Fruit fly (Drosophila melanogaster) whole organism, embryonic: Measurements from ENCODE around the gene Obp73a.

Experiments used
- ATbp ChIP-seq: fragments of 200-800 bp; sonication (Bioruptor generic); optimal IDR thresholded peaks from 2 replicates; lab custom pipeline; 2017; ENCODE audit warnings: missing biosample characterization, mild to moderate bottlenecking, missing genetic modification characterization, missing genetic modification reagents
- Adf1 ChIP-seq: fragments of 200-800 bp; sonication (Bioruptor generic); IDR thresholded peaks from 2 replicates; pipeline ENCODE4 v1.3.6; 2022; ENCODE audit warnings: missing biosample characterization, missing genetic modification characterization
- Atf6 ChIP-seq: fragments of 200-800 bp; sonication (Bioruptor generic); IDR thresholded peaks from 2 replicates; pipeline ENCODE4 v1.3.6; 2022; ENCODE audit warnings: missing biosample characterization, missing genetic modification characterization
- B-H2 ChIP-seq: fragments of 200-800 bp; sonication (Bioruptor generic); optimal IDR thresholded peaks from 2 replicates; lab custom pipeline; 2018; ENCODE audit warnings: missing biosample characterization, mild to moderate bottlenecking, missing genetic modification characterization
- CG10543 ChIP-seq: fragments of 200-800 bp; sonication (Bioruptor generic); optimal IDR thresholded peaks from 3 replicates; lab custom pipeline; 2017; ENCODE audit warnings: missing biosample characterization, mild to moderate bottlenecking, missing genetic modification characterization, moderate library complexity
- CG11456 ChIP-seq: fragments of 200-800 bp; sonication (Bioruptor generic); IDR thresholded peaks from 3 replicates; pipeline ENCODE4 v1.3.6; 2022; ENCODE audit warnings: missing biosample characterization, missing genetic modification characterization
- CG12769 ChIP-seq: fragments of 200-800 bp; sonication (Bioruptor generic); optimal IDR thresholded peaks from 2 replicates; lab custom pipeline; 2019; ENCODE audit warnings: missing biosample characterization, mild to moderate bottlenecking, missing genetic modification characterization, moderate library complexity
- CG13123 ChIP-seq: fragments of 200-800 bp; sonication (Bioruptor generic); optimal IDR thresholded peaks from 2 replicates; lab custom pipeline; 2016; ENCODE audit warnings: missing biosample characterization, missing genetic modification characterization
- CG13894 ChIP-seq: fragments of 200-800 bp; sonication (Bioruptor generic); optimal IDR thresholded peaks from 3 replicates; lab custom pipeline; 2018; ENCODE audit warnings: missing biosample characterization, mild to moderate bottlenecking, missing genetic modification characterization, moderate library complexity
- CG14014 ChIP-seq: fragments of 200-800 bp; sonication (Bioruptor generic); IDR thresholded peaks from 2 replicates; pipeline ENCODE4 v1.3.6; 2022; ENCODE audit warnings: missing biosample characterization, missing genetic modification characterization
- CG15269 ChIP-seq: fragments of 200-800 bp; sonication (Bioruptor generic); optimal IDR thresholded peaks from 2 replicates; lab custom pipeline; 2018; ENCODE audit warnings: missing biosample characterization, mild to moderate bottlenecking, missing genetic modification characterization, moderate library complexity
- CG16815 ChIP-seq: fragments of 200-800 bp; sonication (Bioruptor generic); optimal IDR thresholded peaks from 3 replicates; lab custom pipeline; 2017; ENCODE audit warnings: missing biosample characterization, mild to moderate bottlenecking, missing genetic modification characterization
- CG1832 ChIP-seq: fragments of 200-800 bp; sonication (Bioruptor generic); optimal IDR thresholded peaks from 2 replicates; lab custom pipeline; 2017; ENCODE audit warnings: missing biosample characterization, mild to moderate bottlenecking, missing genetic modification characterization, inconsistent platforms
- CG2889 ChIP-seq: fragments of 200-800 bp; sonication (Bioruptor generic); IDR thresholded peaks from 3 replicates; pipeline ENCODE4 v1.3.6; 2022; ENCODE audit warnings: missing biosample characterization, missing genetic modification characterization
- CG31224 ChIP-seq: fragments of 200-800 bp; sonication (Bioruptor generic); IDR thresholded peaks from 2 replicates; pipeline ENCODE4 v1.3.6; 2022; ENCODE audit warnings: missing biosample characterization, missing genetic modification characterization
- CG32532 ChIP-seq: fragments of 200-800 bp; sonication (Bioruptor generic); IDR thresholded peaks from 2 replicates; pipeline ENCODE4 v1.3.6; 2022; ENCODE audit warnings: missing biosample characterization, missing genetic modification characterization
- CG34376 ChIP-seq: fragments of 200-800 bp; sonication (Bioruptor generic); optimal IDR thresholded peaks from 2 replicates; lab custom pipeline; 2018; ENCODE audit warnings: missing biosample characterization, mild to moderate bottlenecking, missing genetic modification characterization
- CG6765 ChIP-seq: fragments of 200-800 bp; sonication (Bioruptor generic); optimal IDR thresholded peaks from 3 replicates; lab custom pipeline; 2017; ENCODE audit warnings: missing biosample characterization, mild to moderate bottlenecking, missing genetic modification characterization
- CG8290 ChIP-seq, 3 experiments: fragments of 200-800 bp; sonication (Bioruptor generic); optimal IDR thresholded peaks; 2 replicates each; lab custom pipeline; 2016 to 2019; ENCODE audit warnings: missing biosample characterization in 3 of 3, missing genetic modification characterization in 3 of 3, mild to moderate bottlenecking in 2 of 3, moderate library complexity in 1 of 3
- Deaf1 ChIP-seq: fragments of 200-800 bp; optimal IDR thresholded peaks from 3 replicates; lab custom pipeline; 2019; ENCODE audit warnings: missing biosample characterization, mild to moderate bottlenecking, missing genetic modification characterization, moderate library complexity
- Dref ChIP-seq: fragments of 200-800 bp; sonication (Bioruptor generic); IDR thresholded peaks from 2 replicates; pipeline ENCODE4 v1.3.6; 2022; ENCODE audit warnings: missing biosample characterization, missing genetic modification characterization
- HLH4C ChIP-seq: fragments of 200-800 bp; sonication (Bioruptor generic); IDR thresholded peaks from 3 replicates; pipeline ENCODE4 v1.3.6; 2022; ENCODE audit warnings: missing biosample characterization, missing genetic modification characterization; ENCODE audit not compliant: partially characterized antibody
- Med ChIP-seq: fragments of 200-800 bp; sonication (Bioruptor generic); peaks from one replicate; lab custom pipeline; 2016; ENCODE audit warnings: missing biosample characterization, missing genetic modification characterization, mild to moderate bottlenecking, inconsistent platforms, moderate library complexity
- Neu2 ChIP-seq: fragments of 200-800 bp; sonication (Bioruptor generic); optimal IDR thresholded peaks from 3 replicates; lab custom pipeline; 2016; ENCODE audit warnings: missing biosample characterization, missing genetic modification characterization, borderline replicate concordance
- Nf-YB ChIP-seq: fragments of 200-800 bp; sonication (Bioruptor generic); optimal IDR thresholded peaks from 3 replicates; lab custom pipeline; 2019; ENCODE audit warnings: missing biosample characterization, mild to moderate bottlenecking, missing genetic modification characterization, moderate library complexity
- Nf-YC ChIP-seq: fragments of 200-800 bp; optimal IDR thresholded peaks from 3 replicates; lab custom pipeline; 2019; ENCODE audit warnings: missing biosample characterization, mild to moderate bottlenecking, missing genetic modification characterization, moderate library complexity
- Optix ChIP-seq: fragments of 200-800 bp; sonication (Bioruptor generic); IDR thresholded peaks from 3 replicates; pipeline ENCODE4 v1.3.6; 2022; ENCODE audit warnings: missing biosample characterization, missing genetic modification characterization
- YL-1 ChIP-seq: fragments of 200-800 bp; sonication (Bioruptor generic); optimal IDR thresholded peaks from 3 replicates; lab custom pipeline; 2017; ENCODE audit warnings: missing biosample characterization, mild to moderate bottlenecking, missing genetic modification characterization
- amos ChIP-seq: fragments of 200-800 bp; sonication (Bioruptor generic); IDR thresholded peaks from 2 replicates; pipeline ENCODE4 v1.3.6; 2022; ENCODE audit warnings: missing biosample characterization, missing genetic modification characterization; ENCODE audit not compliant: partially characterized antibody
- chinmo ChIP-seq: fragments of 200-800 bp; sonication (Bioruptor generic); IDR thresholded peaks from 4 replicates; pipeline ENCODE4 v1.3.6; 2022; ENCODE audit warnings: missing biosample characterization, missing genetic modification characterization; ENCODE audit not compliant: partially characterized antibody
- crol ChIP-seq: fragments of 200-800 bp; sonication (Bioruptor generic); IDR thresholded peaks from 2 replicates; pipeline ENCODE4 v1.3.6; 2022; ENCODE audit warnings: missing biosample characterization, missing genetic modification characterization
- cwo ChIP-seq: fragments of 200-800 bp; sonication (Bioruptor generic); optimal IDR thresholded peaks from 3 replicates; lab custom pipeline; 2017; ENCODE audit warnings: missing biosample characterization, missing genetic modification characterization, mild to moderate bottlenecking, moderate library complexity, missing genetic modification reagents
- exex ChIP-seq: fragments of 200-800 bp; sonication (Bioruptor generic); optimal IDR thresholded peaks from 4 replicates; lab custom pipeline; 2018; ENCODE audit warnings: missing biosample characterization, mild to moderate bottlenecking, missing genetic modification characterization, moderate library complexity
- fd102C ChIP-seq: fragments of 200-800 bp; sonication (Bioruptor generic); optimal IDR thresholded peaks from 2 replicates; lab custom pipeline; 2018; ENCODE audit warnings: missing biosample characterization, mild to moderate bottlenecking, missing genetic modification characterization, moderate library complexity
- inv ChIP-seq: fragments of 200-800 bp; sonication (Bioruptor generic); IDR thresholded peaks from 2 replicates; pipeline ENCODE4 v1.3.6; 2022; ENCODE audit warnings: missing biosample characterization, missing genetic modification characterization; ENCODE audit not compliant: partially characterized antibody
- maf-S ChIP-seq: fragments of 200-800 bp; sonication (Bioruptor generic); optimal IDR thresholded peaks from 2 replicates; lab custom pipeline; 2016; ENCODE audit warnings: missing biosample characterization, missing genetic modification characterization
- nom ChIP-seq: fragments of 200-800 bp; sonication (Bioruptor generic); optimal IDR thresholded peaks from 2 replicates; lab custom pipeline; 2017; ENCODE audit warnings: missing biosample characterization, missing genetic modification characterization, mild to moderate bottlenecking, moderate library complexity, missing genetic modification reagents
- pan ChIP-seq, 4 experiments: fragments of >200 bp in 3 of 4; fragments of 200-800 bp in 1 of 4; sonication (Bioruptor generic) in 1 of 4; optimal IDR thresholded peaks in 3 of 4; IDR thresholded peaks in 1 of 4; 2 replicates each; pipeline versions ENCODE4 v1.3.6 to Lab custom; 2017 to 2022; ENCODE audit warnings: missing biosample characterization in 2 of 4, missing genetic modification characterization in 2 of 4, mixed read lengths in 1 of 4
- sens ChIP-seq: fragments of 200-800 bp; sonication (Bioruptor generic); peaks from one replicate; lab custom pipeline; 2016; ENCODE audit warnings: missing biosample characterization, missing genetic modification characterization
- sr ChIP-seq: fragments of 200-800 bp; sonication (Bioruptor generic); IDR thresholded peaks from 3 replicates; pipeline ENCODE4 v1.3.6; 2022; ENCODE audit warnings: missing biosample characterization, missing genetic modification characterization
- sug ChIP-seq: fragments of 200-800 bp; optimal IDR thresholded peaks from 2 replicates; lab custom pipeline; 2019; ENCODE audit warnings: missing biosample characterization, mild to moderate bottlenecking, missing genetic modification characterization, moderate library complexity
- tx ChIP-seq: fragments of 200-800 bp; sonication (Bioruptor generic); optimal IDR thresholded peaks from 2 replicates; lab custom pipeline; 2016; ENCODE audit warnings: missing biosample characterization, missing genetic modification characterization
- usp ChIP-seq: fragments of >200 bp; optimal IDR thresholded peaks from 2 replicates; lab custom pipeline; 2017; ENCODE audit warnings: missing biosample characterization, missing genetic modification characterization

Obp73a gene

DNA sequence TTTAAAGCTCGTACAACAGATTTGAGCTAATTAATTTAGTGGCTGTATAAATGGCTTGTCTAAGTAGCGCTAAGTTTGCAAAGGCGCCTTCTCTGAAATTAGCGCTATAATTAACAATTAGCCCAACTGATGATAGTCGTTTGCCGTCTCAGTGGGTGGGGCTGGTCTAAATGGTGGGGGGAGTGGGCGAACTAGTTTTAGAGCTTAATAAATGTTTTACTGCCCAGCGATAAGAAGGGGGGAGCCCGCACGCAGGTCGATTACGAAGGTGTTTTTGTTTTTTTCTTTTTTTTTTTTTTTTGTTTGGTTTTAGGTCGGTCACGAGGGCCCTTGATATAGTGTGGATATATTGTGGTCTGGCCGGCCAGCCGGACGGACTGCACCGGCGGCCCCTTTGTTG lies 56.9 kb downstream of the Obp73a start (continued):
- TF ChIP-seq CG14014 (GFP tag; lab: Robert Waterston, UW) (peak; percentile 42; the same call in 1 of the 2 replicates), B-H2 (GFP tag; lab: Kevin White, UChicago) (peak; percentile 73), CG15269 (tag; lab: Kevin White, UChicago) (peak; percentile 45), sr (GFP tag; lab: Robert Waterston, UW) (peak; percentile 12; the same call in 1 of the 3 replicates), cwo (GFP tag; lab: Kevin White, UChicago) (peak; percentile 69), CG11456 (GFP tag; lab: Robert Waterston, UW) (0 out of 3 replicates have a peak, but pooled peaks have one; percentile 11), Dref (GFP tag; lab: Robert Waterston, UW) (no peak), CG13894 (tag; lab: Kevin White, UChicago) (peak; percentile 77), maf-S (GFP tag; lab: Kevin White, UChicago) (no peak), Atf6 (GFP tag; lab: Robert Waterston, UW) (peak; percentile 54), YL-1 (GFP tag; lab: Kevin White, UChicago) (no peak), CG12769 (tag; lab: Kevin White, UChicago) (peak; percentile 44), exex (peak; percentile 93), nom (GFP tag; lab: Kevin White, UChicago) (peak; percentile 12), CG6765 (GFP tag; lab: Kevin White, UChicago) (peak; percentile 32), crol (peak; percentile 57)
- TF ChIP-seq, all 482 proteins: peak for 50

DNA sequence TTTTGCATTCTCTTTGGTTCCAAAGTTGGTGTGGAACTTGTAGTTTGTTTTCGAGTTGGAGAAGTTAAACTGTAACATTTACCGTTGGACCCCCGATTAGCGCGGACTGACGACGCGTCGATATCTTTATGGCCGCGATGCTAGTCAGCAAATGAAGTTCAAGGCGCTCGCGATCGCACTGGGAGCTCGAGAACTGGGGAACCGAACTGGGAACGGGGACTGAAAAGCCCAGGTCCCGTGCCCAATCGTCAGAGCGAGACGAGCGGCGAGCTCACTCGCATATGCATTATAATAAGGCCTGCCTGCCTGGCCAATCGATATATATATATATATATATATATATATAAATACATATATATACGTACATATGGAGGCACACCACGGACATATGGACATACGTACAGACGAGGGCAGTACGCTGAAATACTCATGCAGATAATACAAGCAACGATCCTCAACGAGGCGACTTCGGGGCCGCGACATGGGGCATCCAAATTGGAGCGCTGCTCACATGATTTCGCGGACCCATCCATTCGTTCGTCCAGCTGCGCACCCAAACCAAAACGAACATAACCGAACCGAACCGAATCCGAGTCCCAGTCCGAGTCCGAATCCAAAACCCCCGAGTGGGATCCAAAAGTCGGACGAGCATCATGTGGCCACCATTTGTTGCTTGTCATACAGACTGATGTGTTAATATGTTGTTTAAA lies 58.1 kb downstream of the Obp73a start:
- no peak for TF ChIP-seq chinmo
- TF ChIP-seq CG1832 (GFP tag; lab: Kevin White, UChicago) = no peak
- peak; percentile 85 for TF ChIP-seq CG10543 (GFP tag; lab: Kevin White, UChicago)
- 0 out of 3 replicates have a peak, but pooled peaks have one; percentile 11 for TF ChIP-seq Optix (GFP tag; lab: Robert Waterston, UW)
- TF ChIP-seq CG8290 (GFP tag; optimal IDR thresholded peaks at IDR 0.05; lab: Kevin White, UChicago) = no peak
- peak in 1 of 2 experiments; percentile 55 for TF ChIP-seq CG8290 (tag; optimal IDR thresholded peaks at IDR 0.05; lab: Kevin White, UChicago)
- TF ChIP-seq sens = peak; percentile 14
- 0 out of 2 replicates have a peak, but pooled peaks have one; percentile 14 for TF ChIP-seq CG32532 (GFP tag; lab: Robert Waterston, UW)
- no peak for TF ChIP-seq CG2889 (GFP tag; lab: Robert Waterston, UW)
- 0 out of 2 replicates have a peak, but pooled peaks have one; percentile 9 for TF ChIP-seq CG31224 (GFP tag; lab: Robert Waterston, UW)
- peak; percentile 10 for TF ChIP-seq Nf-YC (tag; lab: Kevin White, UChicago)
- peak; percentile 52 for TF ChIP-seq Med
- TF ChIP-seq Deaf1 (tag; lab: Kevin White, UChicago) = peak; percentile 92
- peak; percentile 2 for TF ChIP-seq sug (tag; lab: Kevin White, UChicago)
- TF ChIP-seq cwo (GFP tag; lab: Kevin White, UChicago) = peak; percentile 31
- TF ChIP-seq amos (GFP tag; lab: Robert Waterston, UW) = no peak
- TF ChIP-seq, all 482 proteins: peak for 11

DNA sequence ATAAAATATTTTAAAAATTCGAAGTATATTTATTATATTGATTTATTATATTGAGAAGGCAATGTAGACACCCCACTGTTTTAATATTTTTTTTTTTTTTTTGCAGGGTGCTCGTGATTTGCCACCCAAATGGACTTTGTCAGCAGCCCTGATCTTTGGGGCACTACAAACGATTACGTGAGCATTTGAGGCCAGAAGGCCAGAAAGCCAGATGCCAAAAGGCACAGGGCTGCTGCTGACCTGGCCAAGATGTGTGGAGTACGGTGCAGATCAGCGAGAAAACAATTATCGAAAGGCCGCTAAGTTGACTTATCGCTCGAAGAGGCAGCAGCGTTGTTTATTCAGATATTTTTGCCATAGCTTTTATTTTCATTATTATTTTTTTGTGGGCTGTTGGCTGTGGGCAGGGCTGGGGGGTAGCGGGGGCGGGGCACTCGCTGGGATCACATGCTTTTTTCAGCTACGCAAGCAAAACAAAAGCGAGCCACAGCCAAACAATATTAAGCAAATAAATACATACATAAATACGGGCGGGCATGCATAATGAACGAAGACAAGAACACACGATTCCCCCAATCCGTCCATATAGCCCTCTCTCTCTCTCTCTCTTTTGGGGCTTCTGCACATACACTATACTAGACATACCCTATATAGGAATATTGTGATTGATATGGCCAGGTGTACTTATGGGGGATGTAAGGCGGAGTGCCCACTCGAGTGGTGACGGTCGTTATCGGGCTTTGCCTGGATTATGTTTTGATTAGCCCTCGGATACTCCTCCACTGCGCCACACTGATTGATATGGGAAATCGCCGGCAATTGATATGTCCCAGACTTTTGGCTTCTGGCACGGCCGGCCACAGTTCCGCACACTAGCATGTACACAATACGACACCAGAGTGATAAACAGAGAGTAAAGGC lies 59.4 kb downstream of the Obp73a start:
- TF ChIP-seq Adf1 (GFP tag; lab: Robert Waterston, UW) = peak; percentile 31; the same call in 1 of the 2 replicates
- TF ChIP-seq tx (GFP tag; lab: Kevin White, UChicago) = no peak
- TF ChIP-seq pan (optimal IDR thresholded peaks at IDR 0.05; lab: Kevin White, UChicago) = no peak
- no peak for TF ChIP-seq pan (GFP tag; optimal IDR thresholded peaks at IDR 0.05 in 1 of 2, IDR thresholded peaks at IDR 0.05 in 1 of 2)
- peak; percentile 69 for TF ChIP-seq CG34376
- TF ChIP-seq CG13123 (GFP tag; lab: Kevin White, UChicago) = no peak
- TF ChIP-seq Nf-YB = no peak
- no peak for TF ChIP-seq HLH4C
- TF ChIP-seq usp (GFP tag; lab: Kevin White, UChicago) = no peak
- TF ChIP-seq ATbp (GFP tag; lab: Kevin White, UChicago) = peak; percentile 44
- TF ChIP-seq fd102C (GFP tag; lab: Kevin White, UChicago) = no peak
- no peak for TF ChIP-seq Neu2 (GFP tag; lab: Kevin White, UChicago)
- no peak for TF ChIP-seq inv (GFP tag; lab: Robert Waterston, UW)
- no peak for TF ChIP-seq CG16815 (GFP tag; lab: Kevin White, UChicago)
